Fruit fly (Drosophila melanogaster) whole organism, adult: ENCODE measurements around the gene Rsph3.

Experiments used
- CG12768 ChIP-seq: fragments of 200-800 bp; sonication (Bioruptor generic); optimal IDR thresholded peaks from 2 replicates; lab custom pipeline; 2017; ENCODE audit warnings: missing biosample characterization, missing genetic modification characterization, mild to moderate bottlenecking, moderate library complexity, missing genetic modification reagents
- CG33017 ChIP-seq: fragments of 200-800 bp; sonication (Bioruptor generic); optimal IDR thresholded peaks from 2 replicates; lab custom pipeline; 2018; ENCODE audit warnings: missing biosample characterization, mild to moderate bottlenecking, missing genetic modification characterization, moderate library complexity
- CG5204 ChIP-seq: fragments of 200-800 bp; sonication (Bioruptor generic); optimal IDR thresholded peaks from 2 replicates; lab custom pipeline; 2016; ENCODE audit warnings: missing biosample characterization, missing genetic modification characterization
- CG7045 ChIP-seq: fragments of 200-800 bp; sonication (Bioruptor generic); optimal IDR thresholded peaks from 2 replicates; lab custom pipeline; 2017; ENCODE audit warnings: missing biosample characterization, mild to moderate bottlenecking, missing genetic modification characterization
- CG7101 ChIP-seq: fragments of 200-800 bp; sonication (Bioruptor generic); optimal IDR thresholded peaks from 2 replicates; lab custom pipeline; 2018; ENCODE audit warnings: missing biosample characterization, mild to moderate bottlenecking, missing genetic modification characterization, moderate library complexity
- Clk ChIP-seq: fragments of 200-800 bp; sonication (Bioruptor generic); optimal IDR thresholded peaks from 2 replicates; lab custom pipeline; 2017; ENCODE audit warnings: missing biosample characterization, missing genetic modification characterization
- Crg-1 ChIP-seq: fragments of 200-800 bp; sonication (Bioruptor generic); optimal IDR thresholded peaks from 2 replicates; lab custom pipeline; 2016; ENCODE audit warnings: missing biosample characterization, missing genetic modification characterization
- Hr96 ChIP-seq: fragments of 200-800 bp; sonication (Bioruptor generic); optimal IDR thresholded peaks from 2 replicates; lab custom pipeline; 2016; ENCODE audit warnings: missing biosample characterization, missing genetic modification characterization
- bab1 ChIP-seq: fragments of 200-800 bp; sonication (Bioruptor generic); optimal IDR thresholded peaks from 3 replicates; lab custom pipeline; 2019; ENCODE audit warnings: missing biosample characterization, mild to moderate bottlenecking, missing genetic modification characterization, moderate library complexity
- cic ChIP-seq: fragments of 200-800 bp; sonication (Bioruptor generic); optimal IDR thresholded peaks from 2 replicates; lab custom pipeline; 2017; ENCODE audit warnings: missing biosample characterization, mild to moderate bottlenecking, missing genetic modification characterization, moderate library complexity
- cnc ChIP-seq, 2 experiments: fragments of >200 bp; optimal IDR thresholded peaks; 2 replicates each; lab custom pipeline; 2017
- kay ChIP-seq: fragments of 200-800 bp; sonication (Bioruptor generic); peaks from one replicate; lab custom pipeline; 2016; ENCODE audit warnings: missing biosample characterization, missing genetic modification characterization, borderline replicate concordance
- ovo ChIP-seq: fragments of 200-800 bp; sonication (Bioruptor generic); optimal IDR thresholded peaks from 2 replicates; lab custom pipeline; 2016; ENCODE audit warnings: missing biosample characterization, missing genetic modification characterization
- toe ChIP-seq: fragments of 200-800 bp; sonication (Bioruptor generic); optimal IDR thresholded peaks from 2 replicates; lab custom pipeline; 2016; ENCODE audit warnings: missing biosample characterization, missing genetic modification characterization

- TF ChIP-seq kay (no peak), Clk (GFP tag; lab: Kevin White, UChicago) (no peak), Crg-1 (no peak), cnc (optimal IDR thresholded peaks at IDR 0.05; lab: Kevin White, UChicago) (no peak), CG5204 (no peak), Hr96 (GFP tag; lab: Kevin White, UChicago) (no peak), bab1 (GFP tag; lab: Kevin White, UChicago) (no peak), CG7045 (GFP tag; lab: Kevin White, UChicago) (no peak), CG33017 (no peak), ovo (GFP tag; lab: Kevin White, UChicago) (no peak), cic (GFP tag; lab: Kevin White, UChicago) (no peak), toe (GFP tag; lab: Kevin White, UChicago) (no peak), CG12768 (GFP tag; lab: Kevin White, UChicago) (no peak), CG7101 (tag; lab: Kevin White, UChicago) (no peak)
Observed at dm6 chr3L:6724511-6724910, 38.5 kb downstream of the Rsph3 start.
